Worm (Caenorhabditis elegans) whole organism, L2 larva: Measurements from ENCODE around the gene K08D9.10.

Experiments
- F13H6.1 ChIP-seq: sonication (generic microtip); optimal IDR thresholded peaks from 2 replicates; lab custom pipeline; 2016; ENCODE audit warnings: missing genetic modification characterization, missing compliant biosample characterization
- R02D3.7 ChIP-seq: fragments of 150-350 bp; optimal IDR thresholded peaks from 2 replicates; lab custom pipeline; 2014; ENCODE audit warnings: missing biosample characterization, missing genetic modification characterization
- Y55F3AM.14 ChIP-seq: fragments of 200-800 bp; sonication (Bioruptor generic); optimal IDR thresholded peaks from 2 replicates; lab custom pipeline; 2018; ENCODE audit warnings: mild to moderate bottlenecking, missing genetic modification characterization, missing compliant biosample characterization
- ZK546.5 ChIP-seq: sonication (generic microtip); optimal IDR thresholded peaks from 2 replicates; lab custom pipeline; 2017; ENCODE audit warnings: missing biosample characterization, missing genetic modification characterization
- alr-1 ChIP-seq: fragments of 150-350 bp; optimal IDR thresholded peaks from 2 replicates; lab custom pipeline; 2014; ENCODE audit warnings: missing biosample characterization, missing genetic modification characterization
- aly-2 ChIP-seq: fragments of 150-350 bp; optimal IDR thresholded peaks from 2 replicates; lab custom pipeline; 2014; ENCODE audit warnings: missing biosample characterization, missing genetic modification characterization
- ama-1 ChIP-seq: fragments of 150-350 bp; optimal IDR thresholded peaks from 2 replicates; lab custom pipeline; 2018; ENCODE audit warnings: inconsistent platforms
- blmp-1 ChIP-seq: sonication (generic microtip); optimal IDR thresholded peaks from 2 replicates; lab custom pipeline; 2017; ENCODE audit warnings: missing genetic modification characterization, mild to moderate bottlenecking, missing compliant biosample characterization, antibody characterized with exemption, moderate library complexity; ENCODE audit not compliant: insufficient read depth
- ceh-82 ChIP-seq: fragments of 150-350 bp; optimal IDR thresholded peaks from 2 replicates; lab custom pipeline; 2014; ENCODE audit warnings: missing biosample characterization, missing genetic modification characterization
- dmd-4 ChIP-seq: sonication (generic microtip); optimal IDR thresholded peaks from 2 replicates; lab custom pipeline; 2017; ENCODE audit warnings: missing biosample characterization, missing genetic modification characterization
- egl-27 ChIP-seq: sonication (generic microtip); optimal IDR thresholded peaks from 3 replicates; lab custom pipeline; 2017; ENCODE audit warnings: missing biosample characterization, missing genetic modification reagents, missing genetic modification characterization
- elt-1 ChIP-seq: fragments of 150-350 bp; optimal IDR thresholded peaks from 2 replicates; lab custom pipeline; 2014; ENCODE audit warnings: missing biosample characterization, missing genetic modification characterization
- fos-1 ChIP-seq: fragments of 150-350 bp; optimal IDR thresholded peaks from 2 replicates; lab custom pipeline; 2014; ENCODE audit warnings: missing biosample characterization, missing genetic modification characterization
- gmeb-1 ChIP-seq: fragments of 150-350 bp; optimal IDR thresholded peaks from 2 replicates; lab custom pipeline; 2014; ENCODE audit warnings: missing biosample characterization, missing genetic modification characterization
- lin-13 ChIP-seq: fragments of 150-350 bp; optimal IDR thresholded peaks from 2 replicates; lab custom pipeline; 2014; ENCODE audit warnings: missing biosample characterization, missing genetic modification reagents, missing genetic modification characterization
- lsy-2 ChIP-seq, 2 experiments: fragments of 150-350 bp in 1 of 2; sonication (generic microtip) in 1 of 2; optimal IDR thresholded peaks; 2 replicates each; lab custom pipeline; 2014 to 2017; ENCODE audit warnings: missing biosample characterization in 2 of 2, missing genetic modification characterization in 2 of 2
- mab-5 ChIP-seq: fragments of 150-350 bp; optimal IDR thresholded peaks from 2 replicates; lab custom pipeline; 2014; ENCODE audit warnings: missing biosample characterization, missing genetic modification characterization
- mbf-1 ChIP-seq: sonication (generic microtip); optimal IDR thresholded peaks from 2 replicates; lab custom pipeline; 2017; ENCODE audit warnings: missing biosample characterization, missing genetic modification characterization
- mdl-1 ChIP-seq, 2 experiments: fragments of 150-350 bp in 1 of 2; sonication (generic microtip) in 1 of 2; optimal IDR thresholded peaks; 2 replicates each; lab custom pipeline; 2017; ENCODE audit warnings: missing biosample characterization in 2 of 2, missing genetic modification characterization in 2 of 2
- nhr-11 ChIP-seq: fragments of 150-350 bp; optimal IDR thresholded peaks from 2 replicates; lab custom pipeline; 2014; ENCODE audit warnings: missing biosample characterization, missing genetic modification characterization
- nhr-12 ChIP-seq: fragments of 150-350 bp; optimal IDR thresholded peaks from 2 replicates; lab custom pipeline; 2014; ENCODE audit warnings: missing biosample characterization, missing genetic modification characterization
- nhr-129 ChIP-seq: fragments of 150-350 bp; optimal IDR thresholded peaks from 2 replicates; lab custom pipeline; 2014; ENCODE audit warnings: missing biosample characterization, missing genetic modification characterization
- nhr-21 ChIP-seq: fragments of 150-350 bp; optimal IDR thresholded peaks from 2 replicates; lab custom pipeline; 2014; ENCODE audit warnings: missing biosample characterization, missing genetic modification characterization
- nhr-23 ChIP-seq: fragments of 150-350 bp; optimal IDR thresholded peaks from 2 replicates; lab custom pipeline; 2014; ENCODE audit warnings: missing biosample characterization, missing genetic modification reagents, missing genetic modification characterization
- nhr-237 ChIP-seq: fragments of 150-350 bp; optimal IDR thresholded peaks from 2 replicates; lab custom pipeline; 2014; ENCODE audit warnings: missing biosample characterization, missing genetic modification characterization
- nhr-25 ChIP-seq: fragments of 150-350 bp; sonication (generic microtip); optimal IDR thresholded peaks from 3 replicates; lab custom pipeline; 2014; ENCODE audit warnings: missing biosample characterization, missing genetic modification characterization
- nhr-6 ChIP-seq: fragments of 150-350 bp; optimal IDR thresholded peaks from 2 replicates; lab custom pipeline; 2014; ENCODE audit warnings: missing biosample characterization, missing genetic modification characterization
- peb-1 ChIP-seq: fragments of 150-350 bp; optimal IDR thresholded peaks from 2 replicates; lab custom pipeline; 2014; ENCODE audit warnings: missing biosample characterization, missing genetic modification characterization
- sem-4 ChIP-seq: fragments of 150-350 bp; optimal IDR thresholded peaks from 2 replicates; lab custom pipeline; 2014; ENCODE audit warnings: missing biosample characterization, missing genetic modification reagents, missing genetic modification characterization
- sma-3 ChIP-seq: sonication (generic microtip); optimal IDR thresholded peaks from 2 replicates; lab custom pipeline; 2016; ENCODE audit warnings: missing genetic modification reagents, missing genetic modification characterization, missing compliant biosample characterization
- sma-9 ChIP-seq, 2 experiments: fragments of 150-350 bp in 1 of 2; sonication (generic microtip) in 1 of 2; optimal IDR thresholded peaks; 2 replicates each; lab custom pipeline; 2014 to 2016; ENCODE audit warnings: missing genetic modification characterization in 2 of 2, mild to moderate bottlenecking in 1 of 2, missing biosample characterization in 1 of 2, missing compliant biosample characterization in 1 of 2, missing genetic modification reagents in 1 of 2, moderate library complexity in 1 of 2
- unc-39 ChIP-seq: fragments of 150-350 bp; optimal IDR thresholded peaks from 2 replicates; lab custom pipeline; 2014; ENCODE audit warnings: missing biosample characterization, missing genetic modification characterization
- unc-55 ChIP-seq: fragments of 150-350 bp; sonication (generic microtip); optimal IDR thresholded peaks from 3 replicates; lab custom pipeline; 2014; ENCODE audit warnings: missing biosample characterization, missing genetic modification reagents, missing genetic modification characterization
- unc-62 ChIP-seq: fragments of 150-350 bp; optimal IDR thresholded peaks from 2 replicates; lab custom pipeline; 2014; ENCODE audit warnings: missing biosample characterization, missing genetic modification reagents, missing genetic modification characterization
- zag-1 ChIP-seq: fragments of 150-350 bp; optimal IDR thresholded peaks from 2 replicates; lab custom pipeline; 2014; ENCODE audit warnings: missing biosample characterization, missing genetic modification characterization
- ztf-4 ChIP-seq: fragments of 150-350 bp; optimal IDR thresholded peaks from 2 replicates; lab custom pipeline; 2014; ENCODE audit warnings: missing biosample characterization, missing genetic modification characterization

K08D9.10 gene

DNA sequence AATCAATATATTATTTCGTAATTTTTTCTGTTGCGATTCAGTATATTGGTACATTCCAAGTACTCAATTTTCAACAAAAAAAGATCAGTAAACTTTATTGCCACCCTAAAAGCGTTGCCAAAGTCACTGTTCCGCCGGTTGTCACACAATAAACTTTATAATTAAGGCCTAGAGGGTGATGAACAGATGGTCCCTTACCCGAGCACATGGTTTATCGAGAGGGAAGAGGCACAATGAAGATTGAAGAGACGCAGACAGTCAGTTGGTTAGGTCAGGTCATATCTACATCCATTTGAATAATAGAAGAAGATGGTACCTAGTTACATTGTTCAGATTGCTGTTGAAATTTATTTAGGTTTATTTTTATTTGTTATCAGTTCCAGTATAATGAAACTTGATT lies 26.1 kb downstream of the K08D9.10 start:
- TF ChIP-seq dmd-4 (tag; lab: Kevin White, UChicago) (no peak), egl-27 (tag; lab: Kevin White, UChicago) (no peak), nhr-237 (no peak), sma-9 (GFP tag; optimal IDR thresholded peaks at IDR 0.05; lab: Kevin White, UChicago) (no peak), sma-9 (tag; optimal IDR thresholded peaks at IDR 0.05; lab: Kevin White, UChicago) (no peak), sma-3 (GFP tag; lab: Kevin White, UChicago) (no peak), lin-13 (GFP tag; lab: Kevin White, UChicago) (no peak), gmeb-1 (tag; lab: Kevin White, UChicago) (no peak), ZK546.5 (tag; lab: Kevin White, UChicago) (no peak), aly-2 (tag; lab: Kevin White, UChicago) (no peak)

- TF ChIP-seq mab-5 (tag; lab: Kevin White, UChicago), result no peak
- TF ChIP-seq nhr-25 (tag; lab: Kevin White, UChicago), result no peak
- TF ChIP-seq gmeb-1 (tag; lab: Kevin White, UChicago), result no peak
- no peak for TF ChIP-seq mdl-1 (tag; optimal IDR thresholded peaks at IDR 0.05; lab: Kevin White, UChicago)
- no peak for TF ChIP-seq lsy-2 (tag; optimal IDR thresholded peaks at IDR 0.05; lab: Kevin White, UChicago)
- TF ChIP-seq alr-1 (tag; lab: Kevin White, UChicago), result no peak
- TF ChIP-seq nhr-11, result no peak
- TF ChIP-seq egl-27 (tag; lab: Kevin White, UChicago), result no peak
- no peak for TF ChIP-seq unc-55 (GFP tag; lab: Kevin White, UChicago)
- TF ChIP-seq fos-1, result no peak
- no peak for TF ChIP-seq ceh-82 (tag; lab: Kevin White, UChicago)
- no peak for TF ChIP-seq unc-39
- TF ChIP-seq elt-1 (tag; lab: Kevin White, UChicago), result no peak
- TF ChIP-seq nhr-129, result no peak
- no peak for TF ChIP-seq nhr-237
Observed at ce11 chrV:3257277-3257676, 26.6 kb downstream of the K08D9.10 start, which contains the start of gene T28A11.22. Gene T28A11.22, plus strand, starts transcription at chrV:3257577.

ce11 chrV:3259168-3259622 lies 28.5 kb downstream of the K08D9.10 start, which contains the start of gene T28A11.16:
Gene T28A11.16, minus strand, starts transcription at chrV:3259218.
- no peak for TF ChIP-seq unc-55 (GFP tag; lab: Kevin White, UChicago)
- peak; percentile 30 for TF ChIP-seq F13H6.1 (tag; lab: Kevin White, UChicago)
- peak; percentile 88 for TF ChIP-seq sma-9 (GFP tag; optimal IDR thresholded peaks at IDR 0.05; lab: Kevin White, UChicago)
- no peak for TF ChIP-seq sma-9 (tag; optimal IDR thresholded peaks at IDR 0.05; lab: Kevin White, UChicago)
- no peak for TF ChIP-seq nhr-21 (tag; lab: Kevin White, UChicago)
- TF ChIP-seq blmp-1 (tag; lab: Kevin White, UChicago), result no peak
- no peak for TF ChIP-seq zag-1 (tag; lab: Kevin White, UChicago)

- no peak for TF ChIP-seq mbf-1 (tag; lab: Kevin White, UChicago)
- TF ChIP-seq nhr-12 (tag; lab: Kevin White, UChicago), result no peak
- TF ChIP-seq ztf-4 (tag; lab: Kevin White, UChicago), result no peak
- no peak for TF ChIP-seq nhr-6 (tag; lab: Kevin White, UChicago)
- TF ChIP-seq unc-55 (GFP tag; lab: Kevin White, UChicago), result no peak
- no peak for TF ChIP-seq nhr-23 (tag; lab: Kevin White, UChicago)
- no peak for TF ChIP-seq fos-1
- no peak for TF ChIP-seq peb-1 (tag; lab: Kevin White, UChicago)
- TF ChIP-seq unc-62, result no peak
- TF ChIP-seq mab-5 (tag; lab: Kevin White, UChicago), result no peak
- no peak for TF ChIP-seq sem-4 (tag; lab: Kevin White, UChicago)
- no peak for TF ChIP-seq aly-2 (tag; lab: Kevin White, UChicago)
- no peak for TF ChIP-seq elt-1 (tag; lab: Kevin White, UChicago)
- no peak for TF ChIP-seq lin-13 (GFP tag; lab: Kevin White, UChicago)
- TF ChIP-seq, all 48 proteins: peak for 0
Observed at ce11 chrV:3260075-3260474, 29.4 kb downstream of the K08D9.10 start, which contains the start of gene srbc-5. Gene srbc-5, plus strand, starts transcription at chrV:3260375.

- no peak for TF ChIP-seq sem-4 (tag; lab: Kevin White, UChicago)
- no peak for TF ChIP-seq Y55F3AM.14
- no peak for TF ChIP-seq zag-1 (tag; lab: Kevin White, UChicago)
- no peak for TF ChIP-seq mdl-1 (tag; optimal IDR thresholded peaks at IDR 0.05; lab: Kevin White, UChicago)
- no peak for TF ChIP-seq mab-5 (tag; lab: Kevin White, UChicago)
- no peak for TF ChIP-seq ama-1 (lab: Kevin White, UChicago)
- no peak for TF ChIP-seq fos-1
- TF ChIP-seq egl-27 (tag; lab: Kevin White, UChicago), result no peak
- no peak for TF ChIP-seq nhr-21 (tag; lab: Kevin White, UChicago)
- no peak for TF ChIP-seq nhr-25 (tag; lab: Kevin White, UChicago)
- TF ChIP-seq sma-3 (GFP tag; lab: Kevin White, UChicago), result no peak
- TF ChIP-seq R02D3.7 (tag; lab: Kevin White, UChicago), result no peak
- TF ChIP-seq aly-2 (tag; lab: Kevin White, UChicago), result no peak
- no peak for TF ChIP-seq unc-55 (GFP tag; lab: Kevin White, UChicago)
- no peak for TF ChIP-seq lin-13 (GFP tag; lab: Kevin White, UChicago)
- no peak for TF ChIP-seq nhr-11
Observed at ce11 chrV:3266189-3266588, 35.5 kb downstream of the K08D9.10 start, which contains the start of gene T28A11.17. Gene T28A11.17, minus strand, starts transcription at chrV:3266289.
